Fruit fly (Drosophila melanogaster) whole organism, wandering third instar larva: Measurements from ENCODE around the gene Pink1.

Source experiments
- Dif ChIP-seq: fragments of 200-275, 200-300 bp; sonication (Bioruptor generic); optimal IDR thresholded peaks from 2 replicates; lab custom pipeline; 2018; ENCODE audit warnings: missing biosample characterization, missing genetic modification characterization; ENCODE audit not compliant: partially characterized antibody
- dl ChIP-seq, 2 experiments: fragments of 175-275, 200-275 bp in 1 of 2; fragments of 200-275 bp in 1 of 2; sonication (Bioruptor generic); optimal IDR thresholded peaks; lab custom pipeline; 2018; ENCODE audit warnings: mild to moderate bottlenecking in 2 of 2, missing biosample characterization in 2 of 2, missing genetic modification characterization in 2 of 2, moderate library complexity in 2 of 2; ENCODE audit not compliant: partially characterized antibody in 2 of 2, insufficient read depth in 1 of 2
- h ChIP-seq: fragments of 200-800 bp; sonication (Bioruptor generic); optimal IDR thresholded peaks from 3 replicates; lab custom pipeline; 2016; ENCODE audit warnings: missing biosample characterization, mild to moderate bottlenecking, missing genetic modification characterization
- jim ChIP-seq: fragments of 175-275, 200-325 bp; sonication (Bioruptor generic); optimal IDR thresholded peaks from 2 replicates; lab custom pipeline; 2016; ENCODE audit warnings: missing biosample characterization, mild to moderate bottlenecking, missing genetic modification characterization

DNA sequence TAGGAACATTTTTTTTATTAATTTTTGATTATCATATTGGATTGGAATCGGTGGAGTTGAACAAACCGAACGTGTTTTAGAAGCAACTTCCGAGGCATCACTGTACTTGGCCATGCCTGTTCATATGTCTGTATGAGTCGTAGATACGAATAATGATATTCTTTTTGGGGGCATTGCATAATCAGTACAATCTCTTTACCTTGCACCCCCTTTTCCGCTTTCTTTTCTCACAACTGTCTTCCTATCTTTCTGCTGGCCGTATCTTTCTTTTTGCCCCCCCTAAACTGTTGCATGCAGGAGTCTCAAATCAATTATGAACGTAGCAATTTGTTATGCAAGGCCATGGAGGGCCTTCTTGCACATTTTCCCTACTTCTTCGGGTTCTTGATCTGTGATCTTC lies 22.3 kb downstream of the Pink1 start:
- TF ChIP-seq jim (GFP tag; lab: Kevin White, UChicago) (no peak), h (GFP tag; lab: Kevin White, UChicago) (no peak), dl (GFP tag; optimal IDR thresholded peaks at IDR 0.05; lab: Kevin White, UChicago; ENCODE audit: insufficient read depth in 1 of 2, partially characterized antibody in 2 of 2) (no peak), Dif (no peak)
